Worm (Caenorhabditis elegans) whole organism, L4/young adult: ENCODE data around the gene Y53F4B.18.

Source experiments
- W03F9.2 ChIP-seq: fragments of 150-350 bp; optimal IDR thresholded peaks from 2 replicates; lab custom pipeline; 2014; ENCODE audit warnings: missing biosample characterization, missing genetic modification characterization
- him-1 ChIP-seq: sonication (generic microtip); optimal IDR thresholded peaks from 2 replicates; lab custom pipeline; 2016; ENCODE audit warnings: missing genotype, missing genetic modification reagents, missing genetic modification characterization, missing compliant biosample characterization

ce11 chrII:15026389-15026788, 45.1 kb downstream of the Y53F4B.18 start:
- TF ChIP-seq W03F9.2 (no peak), him-1 (no peak)
